Worm (Caenorhabditis elegans) whole organism, L3 larva: ENCODE data around the gene F17A2.13.

Source experiments
- ZK546.5 ChIP-seq: sonication (generic microtip); optimal IDR thresholded peaks from 2 replicates; lab custom pipeline; 2017; ENCODE audit warnings: missing biosample characterization, missing genetic modification characterization
- ama-1 ChIP-seq: fragments of 150-350 bp; optimal IDR thresholded peaks from 2 replicates; lab custom pipeline; 2018
- ceh-16 ChIP-seq: sonication (generic microtip); optimal IDR thresholded peaks from 2 replicates; lab custom pipeline; 2017; ENCODE audit warnings: missing biosample characterization, missing genetic modification characterization
- fkh-10 ChIP-seq: sonication (generic microtip); optimal IDR thresholded peaks from 2 replicates; lab custom pipeline; 2017; ENCODE audit warnings: missing biosample characterization, missing genetic modification reagents, missing genetic modification characterization
- fos-1 ChIP-seq: fragments of 150-350 bp; optimal IDR thresholded peaks from 2 replicates; lab custom pipeline; 2014; ENCODE audit warnings: missing biosample characterization, missing genetic modification characterization
- lin-15B ChIP-seq: fragments of 150-350 bp; optimal IDR thresholded peaks from 2 replicates; lab custom pipeline; 2014; ENCODE audit warnings: missing biosample characterization, missing genetic modification characterization
- nhr-76 ChIP-seq: fragments of 150-350 bp; sonication (generic microtip); optimal IDR thresholded peaks from 5 replicates; lab custom pipeline; 2014; ENCODE audit warnings: missing biosample characterization, missing genetic modification characterization
- tbx-2 ChIP-seq: sonication (generic microtip); optimal IDR thresholded peaks from 2 replicates; lab custom pipeline; 2016; ENCODE audit warnings: mild to moderate bottlenecking, missing genetic modification characterization, missing compliant biosample characterization

- TF ChIP-seq fkh-10 (GFP tag; lab: Kevin White, UChicago) (no peak), tbx-2 (tag; lab: Kevin White, UChicago) (no peak), fos-1 (tag; lab: Kevin White, UChicago) (no peak), lin-15B (tag; lab: Kevin White, UChicago) (no peak), nhr-76 (tag; lab: Kevin White, UChicago) (no peak), ZK546.5 (tag; lab: Kevin White, UChicago) (no peak), ama-1 (no peak), ceh-16 (tag; lab: Kevin White, UChicago) (no peak)
Observed at ce11 chrX:12356581-12356980, 35.1 kb downstream of the F17A2.13 start, which contains the start of gene nspc-12.
